Fruit fly (Drosophila melanogaster) whole organism, adult: Measurements from ENCODE around the gene Non3.

ENCODE experiments used
- CG12768 ChIP-seq: fragments of 200-800 bp; sonication (Bioruptor generic); optimal IDR thresholded peaks from 2 replicates; lab custom pipeline; 2017; ENCODE audit warnings: missing biosample characterization, missing genetic modification characterization, mild to moderate bottlenecking, moderate library complexity, missing genetic modification reagents
- CG14711 ChIP-seq: fragments of 200-800 bp; sonication (Bioruptor generic); optimal IDR thresholded peaks from 2 replicates; lab custom pipeline; 2018; ENCODE audit warnings: missing biosample characterization, mild to moderate bottlenecking, missing genetic modification characterization, moderate library complexity
- CG1620 ChIP-seq: fragments of 200-800 bp; sonication (Bioruptor generic); optimal IDR thresholded peaks from 2 replicates; lab custom pipeline; 2016; ENCODE audit warnings: missing biosample characterization, missing genetic modification characterization
- CG5204 ChIP-seq: fragments of 200-800 bp; sonication (Bioruptor generic); optimal IDR thresholded peaks from 2 replicates; lab custom pipeline; 2016; ENCODE audit warnings: missing biosample characterization, missing genetic modification characterization
- CG7045 ChIP-seq: fragments of 200-800 bp; sonication (Bioruptor generic); optimal IDR thresholded peaks from 2 replicates; lab custom pipeline; 2017; ENCODE audit warnings: missing biosample characterization, mild to moderate bottlenecking, missing genetic modification characterization
- CG7101 ChIP-seq: fragments of 200-800 bp; sonication (Bioruptor generic); optimal IDR thresholded peaks from 2 replicates; lab custom pipeline; 2018; ENCODE audit warnings: missing biosample characterization, mild to moderate bottlenecking, missing genetic modification characterization, moderate library complexity
- Crg-1 ChIP-seq: fragments of 200-800 bp; sonication (Bioruptor generic); optimal IDR thresholded peaks from 2 replicates; lab custom pipeline; 2016; ENCODE audit warnings: missing biosample characterization, missing genetic modification characterization
- Hr96 ChIP-seq: fragments of 200-800 bp; sonication (Bioruptor generic); optimal IDR thresholded peaks from 2 replicates; lab custom pipeline; 2016; ENCODE audit warnings: missing biosample characterization, missing genetic modification characterization
- Mnt ChIP-seq: fragments of 200-800 bp; sonication (Bioruptor generic); optimal IDR thresholded peaks from 2 replicates; lab custom pipeline; 2016; ENCODE audit warnings: missing biosample characterization, mild to moderate bottlenecking, missing genetic modification characterization
- kay ChIP-seq: fragments of 200-800 bp; sonication (Bioruptor generic); peaks from one replicate; lab custom pipeline; 2016; ENCODE audit warnings: missing biosample characterization, missing genetic modification characterization, borderline replicate concordance
- ovo ChIP-seq: fragments of 200-800 bp; sonication (Bioruptor generic); optimal IDR thresholded peaks from 2 replicates; lab custom pipeline; 2016; ENCODE audit warnings: missing biosample characterization, missing genetic modification characterization
- pad ChIP-seq: fragments of 200-800 bp; sonication (Bioruptor generic); optimal IDR thresholded peaks from 3 replicates; lab custom pipeline; 2017; ENCODE audit warnings: missing biosample characterization, missing genetic modification characterization, mild to moderate bottlenecking, moderate library complexity, missing genetic modification reagents

DNA sequence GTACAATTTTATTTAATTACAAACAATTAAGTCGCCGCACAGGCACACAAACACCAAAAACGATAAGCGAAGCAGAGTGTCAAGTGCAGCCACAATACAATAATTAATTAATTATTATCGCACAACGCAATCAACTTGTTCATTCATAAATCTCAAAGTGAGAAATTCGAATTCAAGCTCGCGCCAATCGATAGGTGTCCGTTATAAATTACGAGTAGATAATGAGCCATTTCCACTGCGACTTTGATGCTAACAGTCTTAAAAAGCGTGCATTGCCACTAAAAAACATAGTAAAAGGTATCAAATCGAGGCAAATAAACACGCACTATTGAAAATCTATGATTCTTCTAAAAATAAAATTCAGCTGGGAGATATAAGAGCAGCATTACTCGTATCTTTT, 6.7 kb downstream of the Non3 start:
- TF ChIP-seq CG5204 (GFP tag; lab: Kevin White, UChicago) (no peak), Hr96 (GFP tag; lab: Kevin White, UChicago) (no peak), CG12768 (GFP tag; lab: Kevin White, UChicago) (no peak), Crg-1 (GFP tag; lab: Kevin White, UChicago) (no peak), ovo (GFP tag; lab: Kevin White, UChicago) (no peak), CG7101 (tag; lab: Kevin White, UChicago) (no peak), kay (GFP tag; lab: Kevin White, UChicago) (no peak), pad (no peak), CG7045 (GFP tag; lab: Kevin White, UChicago) (no peak), CG1620 (no peak), CG14711 (tag; lab: Kevin White, UChicago) (no peak), Mnt (GFP tag; lab: Kevin White, UChicago) (no peak)
